Fruit fly (Drosophila melanogaster): ENCODE measurements around the gene Apc2.

Gene Apc2

dm6 chr3R:24216017-24216416 lies 52.3 kb downstream of the Apc2 start:
- no peak for TF ChIP-seq CG10348 (GFP tag; IDR thresholded peaks at IDR 0.05)
